Worm (Caenorhabditis elegans) whole organism, young adult: ENCODE data around the gene F19H6.6.

Experiments
- F33H1.4 ChIP-seq: fragments of 200-800 bp; sonication (Bioruptor generic); IDR thresholded peaks from 2 replicates; pipeline ENCODE4 v1.3.6; 2022; ENCODE audit warnings: missing genetic modification reagents, missing genetic modification characterization, missing compliant biosample characterization
- ZK185.1 ChIP-seq: sonication (generic microtip); optimal IDR thresholded peaks from 2 replicates; lab custom pipeline; 2016; ENCODE audit warnings: mild to moderate bottlenecking, missing genetic modification characterization, missing compliant biosample characterization; ENCODE audit not compliant: poor library complexity, severe bottlenecking
- cebp-1 ChIP-seq, 2 experiments: fragments of 200-800 bp in 1 of 2; sonication (Bioruptor generic) in 1 of 2; sonication (generic microtip) in 1 of 2; IDR thresholded peaks in 1 of 2; optimal IDR thresholded peaks in 1 of 2; 2 replicates each; pipeline versions ENCODE4 v1.3.6 to Lab custom; 2017 to 2022; ENCODE audit warnings: missing compliant biosample characterization in 2 of 2, missing genetic modification characterization in 2 of 2, mild to moderate bottlenecking in 1 of 2, missing genetic modification reagents in 1 of 2, moderate library complexity in 1 of 2
- mxl-1 ChIP-seq: sonication (generic microtip); optimal IDR thresholded peaks from 2 replicates; lab custom pipeline; 2016; ENCODE audit warnings: missing genetic modification characterization, missing compliant biosample characterization
- rec-8 ChIP-seq, 2 experiments: sonication (generic microtip); optimal IDR thresholded peaks; 2 replicates each; lab custom pipeline; 2016; ENCODE audit warnings: mild to moderate bottlenecking in 2 of 2, missing genetic modification characterization in 2 of 2, missing genetic modification reagents in 2 of 2, missing genotype in 2 of 2, missing biosample characterization in 1 of 2, missing compliant biosample characterization in 1 of 2, moderate library complexity in 1 of 2
- xnd-1 ChIP-seq: sonication (generic microtip); optimal IDR thresholded peaks from 2 replicates; lab custom pipeline; 2016; ENCODE audit warnings: missing genotype, missing genetic modification reagents, missing genetic modification characterization, missing compliant biosample characterization

ce11 chrX:12315268-12315667, 45.4 kb upstream of the F19H6.6 start, which contains the start of gene xtr-2:
- no peak for TF ChIP-seq rec-8 (tag; optimal IDR thresholded peaks at IDR 0.05; lab: Kevin White, UChicago)
- no peak for TF ChIP-seq cebp-1 (GFP tag; IDR thresholded peaks at IDR 0.05; lab: Robert Waterston, UW)
- no peak for TF ChIP-seq cebp-1 (tag; optimal IDR thresholded peaks at IDR 0.05; lab: Kevin White, UChicago)
- TF ChIP-seq ZK185.1 = no peak
- TF ChIP-seq F33H1.4 (GFP tag; lab: Robert Waterston, UW) = no peak
- TF ChIP-seq mxl-1 = no peak
- TF ChIP-seq xnd-1 (tag; lab: Kevin White, UChicago) = no peak
